Fruit fly (Drosophila melanogaster) whole organism, embryonic: ENCODE results near the gene Sfp77F.

Experiments used
- Atf6 ChIP-seq: fragments of 200-800 bp; sonication (Bioruptor generic); IDR thresholded peaks from 2 replicates; pipeline ENCODE4 v1.3.6; 2022; ENCODE audit warnings: missing biosample characterization, missing genetic modification characterization
- Awh ChIP-seq: fragments of 200-800 bp; sonication (Bioruptor generic); IDR thresholded peaks from 2 replicates; pipeline ENCODE4, ENCODE4 v1.3.6; 2022; ENCODE audit warnings: missing biosample characterization, missing genetic modification characterization
- CG10543 ChIP-seq: fragments of 200-800 bp; sonication (Bioruptor generic); optimal IDR thresholded peaks from 3 replicates; lab custom pipeline; 2017; ENCODE audit warnings: missing biosample characterization, mild to moderate bottlenecking, missing genetic modification characterization, moderate library complexity
- CG10959 ChIP-seq: fragments of 200-800 bp; sonication (Bioruptor generic); IDR thresholded peaks from 2 replicates; pipeline ENCODE4 v1.3.6; 2022; ENCODE audit warnings: missing biosample characterization, missing genetic modification characterization
- CG11398 ChIP-seq: fragments of 200-800 bp; sonication (Bioruptor generic); optimal IDR thresholded peaks from 2 replicates; lab custom pipeline; 2016; ENCODE audit warnings: missing biosample characterization, missing genetic modification characterization
- CG11504 ChIP-seq: fragments of 200-800 bp; sonication (Bioruptor generic); optimal IDR thresholded peaks from 3 replicates; lab custom pipeline; 2019; ENCODE audit warnings: missing biosample characterization, mild to moderate bottlenecking, missing genetic modification characterization, moderate library complexity
- CG1233 ChIP-seq: fragments of 200-800 bp; sonication (Bioruptor generic); optimal IDR thresholded peaks from 4 replicates; lab custom pipeline; 2018; ENCODE audit warnings: missing biosample characterization, mild to moderate bottlenecking, missing genetic modification characterization
- CG13894 ChIP-seq: fragments of 200-800 bp; sonication (Bioruptor generic); optimal IDR thresholded peaks from 3 replicates; lab custom pipeline; 2018; ENCODE audit warnings: missing biosample characterization, mild to moderate bottlenecking, missing genetic modification characterization, moderate library complexity
- CG15269 ChIP-seq: fragments of 200-800 bp; sonication (Bioruptor generic); optimal IDR thresholded peaks from 2 replicates; lab custom pipeline; 2018; ENCODE audit warnings: missing biosample characterization, mild to moderate bottlenecking, missing genetic modification characterization, moderate library complexity
- CG15601 ChIP-seq: fragments of 200-800 bp; sonication (Bioruptor generic); optimal IDR thresholded peaks from 3 replicates; lab custom pipeline; 2019; ENCODE audit warnings: missing biosample characterization, mild to moderate bottlenecking, missing genetic modification characterization, moderate library complexity
- CG17568 ChIP-seq: fragments of 200-800 bp; sonication (Bioruptor generic); optimal IDR thresholded peaks from 2 replicates; lab custom pipeline; 2018; ENCODE audit warnings: missing biosample characterization, mild to moderate bottlenecking, missing genetic modification characterization, moderate library complexity
- CG2199 ChIP-seq: fragments of 200-800 bp; sonication (Bioruptor generic); IDR thresholded peaks from 3 replicates; pipeline ENCODE4 v1.3.6; 2022; ENCODE audit warnings: missing biosample characterization, missing genetic modification characterization
- CG2875 ChIP-seq: fragments of 200-800 bp; sonication (Bioruptor generic); optimal IDR thresholded peaks from 2 replicates; lab custom pipeline; 2017; ENCODE audit warnings: missing biosample characterization, mild to moderate bottlenecking, missing genetic modification characterization, missing genetic modification reagents
- CG33557 ChIP-seq: fragments of 200-800 bp; sonication (Bioruptor generic); optimal IDR thresholded peaks from 2 replicates; lab custom pipeline; 2019; ENCODE audit warnings: missing biosample characterization, mild to moderate bottlenecking, missing genetic modification characterization, moderate library complexity
- CG3407 ChIP-seq: fragments of 200-800 bp; sonication (Bioruptor generic); optimal IDR thresholded peaks from 2 replicates; lab custom pipeline; 2018; ENCODE audit warnings: missing biosample characterization, mild to moderate bottlenecking, missing genetic modification characterization
- CG6683 ChIP-seq: fragments of 200-800 bp; sonication (Bioruptor generic); optimal IDR thresholded peaks from 2 replicates; lab custom pipeline; 2017; ENCODE audit warnings: missing biosample characterization, mild to moderate bottlenecking, missing genetic modification characterization, missing genetic modification reagents
- CG7987 ChIP-seq: fragments of 200-800 bp; sonication (Bioruptor generic); optimal IDR thresholded peaks from 2 replicates; lab custom pipeline; 2018; ENCODE audit warnings: missing biosample characterization, mild to moderate bottlenecking, missing genetic modification characterization, moderate library complexity
- D ChIP-seq, 2 experiments: fragments of 200-800 bp in 1 of 2; fragments of >200 bp in 1 of 2; sonication (Bioruptor generic) in 1 of 2; optimal IDR thresholded peaks; 2 replicates in 1 of 2; 3 replicates in 1 of 2; lab custom pipeline; 2017; ENCODE audit warnings: mild to moderate bottlenecking in 1 of 2, missing biosample characterization in 1 of 2, missing genetic modification characterization in 1 of 2, missing genetic modification reagents in 1 of 2
- H15 ChIP-seq: fragments of 200-800 bp; sonication (Bioruptor generic); IDR thresholded peaks from 3 replicates; pipeline ENCODE4 v1.3.6; 2022; ENCODE audit warnings: missing biosample characterization, missing genetic modification characterization
- H2.0 ChIP-seq: fragments of 200-800 bp; sonication (Bioruptor generic); IDR thresholded peaks from 2 replicates; pipeline ENCODE4 v1.3.6; 2022; ENCODE audit warnings: missing biosample characterization, missing genetic modification characterization
- HLH4C ChIP-seq: fragments of 200-800 bp; sonication (Bioruptor generic); IDR thresholded peaks from 3 replicates; pipeline ENCODE4 v1.3.6; 2022; ENCODE audit warnings: missing biosample characterization, missing genetic modification characterization; ENCODE audit not compliant: partially characterized antibody
- HLHmδ ChIP-seq: fragments of 200-800 bp; sonication (Bioruptor generic); optimal IDR thresholded peaks from 2 replicates; lab custom pipeline; 2018; ENCODE audit warnings: missing biosample characterization, mild to moderate bottlenecking, missing genetic modification characterization, moderate library complexity
- HmgZ ChIP-seq: fragments of 200-800 bp; sonication (Bioruptor generic); optimal IDR thresholded peaks from 2 replicates; lab custom pipeline; 2018; ENCODE audit warnings: missing biosample characterization, mild to moderate bottlenecking, missing genetic modification characterization
- Hr78 ChIP-seq, 2 experiments: fragments of 200-800 bp in 1 of 2; fragments of >200 bp in 1 of 2; sonication (Bioruptor generic) in 1 of 2; optimal IDR thresholded peaks; 2 replicates each; lab custom pipeline; 2017 to 2019; ENCODE audit warnings: missing biosample characterization in 2 of 2, missing genetic modification characterization in 2 of 2, mild to moderate bottlenecking in 1 of 2, moderate library complexity in 1 of 2
- Kr ChIP-seq: fragments of 200-800 bp; sonication (Bioruptor generic); optimal IDR thresholded peaks from 2 replicates; lab custom pipeline; 2017; ENCODE audit warnings: missing biosample characterization, mild to moderate bottlenecking, missing genetic modification characterization
- MTF-1 ChIP-seq: fragments of 200-800 bp; sonication (Bioruptor generic); optimal IDR thresholded peaks from 2 replicates; lab custom pipeline; 2018; ENCODE audit warnings: missing biosample characterization, mild to moderate bottlenecking, missing genetic modification characterization, borderline replicate concordance
- NK7.1 ChIP-seq: fragments of 200-800 bp; sonication (Bioruptor generic); optimal IDR thresholded peaks from 3 replicates; lab custom pipeline; 2016; ENCODE audit warnings: missing biosample characterization, missing genetic modification characterization
- Nf-YB ChIP-seq: fragments of 200-800 bp; sonication (Bioruptor generic); optimal IDR thresholded peaks from 3 replicates; lab custom pipeline; 2019; ENCODE audit warnings: missing biosample characterization, mild to moderate bottlenecking, missing genetic modification characterization, moderate library complexity
- Nf-YC ChIP-seq: fragments of 200-800 bp; optimal IDR thresholded peaks from 3 replicates; lab custom pipeline; 2019; ENCODE audit warnings: missing biosample characterization, mild to moderate bottlenecking, missing genetic modification characterization, moderate library complexity
- Sox100B ChIP-seq: fragments of 200-800 bp; sonication (Bioruptor generic); optimal IDR thresholded peaks from 3 replicates; lab custom pipeline; 2018; ENCODE audit warnings: missing biosample characterization, mild to moderate bottlenecking, missing genetic modification characterization
- Vsx1 ChIP-seq: fragments of 200-800 bp; sonication (Bioruptor generic); optimal IDR thresholded peaks from 2 replicates; lab custom pipeline; 2017; ENCODE audit warnings: missing biosample characterization, mild to moderate bottlenecking, missing genetic modification characterization, missing genetic modification reagents
- cad ChIP-seq: fragments of >200 bp; optimal IDR thresholded peaks from 2 replicates; lab custom pipeline; 2017; ENCODE audit warnings: missing biosample characterization, missing genetic modification characterization
- dmrt11E ChIP-seq: fragments of 200-800 bp; sonication (Bioruptor generic); optimal IDR thresholded peaks from 3 replicates; lab custom pipeline; 2018; ENCODE audit warnings: missing biosample characterization, mild to moderate bottlenecking, missing genetic modification characterization, moderate library complexity
- exex ChIP-seq: fragments of 200-800 bp; sonication (Bioruptor generic); optimal IDR thresholded peaks from 4 replicates; lab custom pipeline; 2018; ENCODE audit warnings: missing biosample characterization, mild to moderate bottlenecking, missing genetic modification characterization, moderate library complexity
- gcm ChIP-seq: fragments of 200-800 bp; sonication (Bioruptor generic); optimal IDR thresholded peaks from 2 replicates; lab custom pipeline; 2019; ENCODE audit warnings: missing biosample characterization, mild to moderate bottlenecking, missing genetic modification characterization, moderate library complexity
- grau ChIP-seq: fragments of 200-800 bp; optimal IDR thresholded peaks from 3 replicates; lab custom pipeline; 2019; ENCODE audit warnings: missing biosample characterization, mild to moderate bottlenecking, missing genetic modification characterization, moderate library complexity
- odd ChIP-seq: fragments of 200-800 bp; sonication (Bioruptor generic); optimal IDR thresholded peaks from 2 replicates; lab custom pipeline; 2017; ENCODE audit warnings: missing biosample characterization, mild to moderate bottlenecking, missing genetic modification characterization
- onecut ChIP-seq: fragments of 200-800 bp; sonication (Bioruptor generic); IDR thresholded peaks from 2 replicates; pipeline ENCODE4 v1.3.6; 2022; ENCODE audit warnings: missing biosample characterization, missing genetic modification characterization
- pita ChIP-seq: fragments of 200-800 bp; sonication (Bioruptor generic); optimal IDR thresholded peaks from 2 replicates; lab custom pipeline; 2017; ENCODE audit warnings: missing biosample characterization, mild to moderate bottlenecking, missing genetic modification characterization
- ro ChIP-seq: fragments of 200-800 bp; sonication (Bioruptor generic); IDR thresholded peaks from 2 replicates; pipeline ENCODE4 v1.3.6; 2022; ENCODE audit warnings: missing biosample characterization, missing genetic modification characterization
- run ChIP-seq: fragments of 200-800 bp; sonication (Bioruptor generic); optimal IDR thresholded peaks from 3 replicates; lab custom pipeline; 2018; ENCODE audit warnings: missing biosample characterization, mild to moderate bottlenecking, missing genetic modification characterization
- sc ChIP-seq, 3 experiments: fragments of >200 bp in 2 of 3; fragments of 200-800 bp in 1 of 3; sonication (Bioruptor generic) in 1 of 3; optimal IDR thresholded peaks; 2 replicates in 2 of 3; 3 replicates in 1 of 3; lab custom pipeline; 2017; ENCODE audit warnings: mild to moderate bottlenecking in 1 of 3, missing biosample characterization in 1 of 3, missing genetic modification characterization in 1 of 3, missing genetic modification reagents in 1 of 3
- sens ChIP-seq: fragments of 200-800 bp; sonication (Bioruptor generic); peaks from one replicate; lab custom pipeline; 2016; ENCODE audit warnings: missing biosample characterization, missing genetic modification characterization
- seq ChIP-seq: fragments of 200-800 bp; sonication (Bioruptor generic); IDR thresholded peaks from 2 replicates; pipeline ENCODE4 v1.3.6; 2022; ENCODE audit warnings: missing biosample characterization, missing genetic modification characterization
- vnd ChIP-seq: fragments of 200-800 bp; sonication (Bioruptor generic); IDR thresholded peaks from 3 replicates; pipeline ENCODE4 v1.3.6; 2022; ENCODE audit warnings: missing biosample characterization, missing genetic modification characterization; ENCODE audit not compliant: partially characterized antibody
- vvl ChIP-seq: fragments of 200-800 bp; sonication (Bioruptor generic); IDR thresholded peaks from 2 replicates; pipeline ENCODE4 v1.3.6; 2022; ENCODE audit warnings: missing biosample characterization, missing genetic modification characterization
- zfh1 ChIP-seq: fragments of 200-800 bp; sonication (Bioruptor generic); IDR thresholded peaks from 3 replicates; pipeline ENCODE4 v1.3.6; 2022; ENCODE audit warnings: missing biosample characterization, missing genetic modification characterization

Gene Sfp77F

dm6 chr3L:20922279-20922830 lies 25.1 kb upstream of the Sfp77F start (continued):
- TF ChIP-seq HLHmδ (GFP tag; lab: Kevin White, UChicago) = peak; percentile 30
- no peak for TF ChIP-seq CG13894
- peak; percentile 47 for TF ChIP-seq exex (tag; lab: Kevin White, UChicago)
- TF ChIP-seq CG7987 (GFP tag; lab: Kevin White, UChicago) = peak; percentile 49
- TF ChIP-seq CG11504 (tag; lab: Kevin White, UChicago) = peak; percentile 7
- TF ChIP-seq NK7.1 (GFP tag; lab: Kevin White, UChicago) = no peak
- TF ChIP-seq seq = no peak
- peak; percentile 56 for TF ChIP-seq CG10543 (GFP tag; lab: Kevin White, UChicago)
- no peak for TF ChIP-seq sc (optimal IDR thresholded peaks at IDR 0.05; lab: Kevin White, UChicago)
- TF ChIP-seq sc (GFP tag; optimal IDR thresholded peaks at IDR 0.05; lab: Kevin White, UChicago) = peak; percentile 31
- 0 out of 2 replicates have a peak, but pooled peaks have one; percentile 19 for TF ChIP-seq Atf6 (GFP tag; lab: Robert Waterston, UW)
- TF ChIP-seq run (tag; lab: Kevin White, UChicago) = peak; percentile 20
- peak; percentile 9 for TF ChIP-seq CG17568 (GFP tag; lab: Kevin White, UChicago)
- TF ChIP-seq Vsx1 (GFP tag; lab: Kevin White, UChicago) = peak; percentile 32
- peak; percentile 44; the same call in 1 of the 2 replicates for TF ChIP-seq vvl (GFP tag; lab: Robert Waterston, UW)
- TF ChIP-seq ro (GFP tag; lab: Robert Waterston, UW) = no peak
- peak; percentile 43; the same call in 1 of the 3 replicates for TF ChIP-seq vnd (GFP tag; lab: Robert Waterston, UW)
- TF ChIP-seq Sox100B (GFP tag; lab: Kevin White, UChicago) = peak; percentile 5
- peak; percentile 35 for TF ChIP-seq odd
- no peak for TF ChIP-seq grau
- TF ChIP-seq sens (GFP tag; lab: Kevin White, UChicago) = peak; percentile 73
- 0 out of 2 replicates have a peak, but pooled peaks have one; percentile 14 for TF ChIP-seq CG10959 (GFP tag; lab: Robert Waterston, UW)
- TF ChIP-seq Nf-YC (tag; lab: Kevin White, UChicago) = peak; percentile 25
- peak; percentile 37 for TF ChIP-seq CG1233
- TF ChIP-seq H2.0 (GFP tag; lab: Robert Waterston, UW) = no peak
- TF ChIP-seq dmrt11E (tag; lab: Kevin White, UChicago) = peak; percentile 28
- peak; percentile 45 for TF ChIP-seq Nf-YB
- TF ChIP-seq HLH4C (GFP tag; lab: Robert Waterston, UW) = no peak
- peak; percentile 90 for TF ChIP-seq Kr (GFP tag; lab: Kevin White, UChicago)
- 0 out of 3 replicates have a peak, but pooled peaks have one; percentile 8 for TF ChIP-seq H15 (GFP tag; lab: Robert Waterston, UW)
- TF ChIP-seq Hr78 (GFP tag; optimal IDR thresholded peaks at IDR 0.05; lab: Kevin White, UChicago) = peak in 1 of 2 experiments; percentile 50
- TF ChIP-seq D (optimal IDR thresholded peaks at IDR 0.05; lab: Kevin White, UChicago) = peak; percentile 38
- TF ChIP-seq D (GFP tag; optimal IDR thresholded peaks at IDR 0.05; lab: Kevin White, UChicago) = peak; percentile 23
- peak; percentile 30 for TF ChIP-seq HmgZ
- peak; percentile 10 for TF ChIP-seq CG2875 (GFP tag; lab: Kevin White, UChicago)
- no peak for TF ChIP-seq pita (GFP tag; lab: Kevin White, UChicago)
- peak; percentile 23 for TF ChIP-seq CG3407 (GFP tag; lab: Kevin White, UChicago)
- peak; percentile 20; the same call in 1 of the 2 replicates for TF ChIP-seq onecut (GFP tag; lab: Robert Waterston, UW)
- TF ChIP-seq gcm (GFP tag; lab: Kevin White, UChicago) = peak; percentile 23
- no peak for TF ChIP-seq CG11398
- TF ChIP-seq CG15269 (tag; lab: Kevin White, UChicago) = peak; percentile 48
- no peak for TF ChIP-seq cad (GFP tag; lab: Kevin White, UChicago)
- no peak for TF ChIP-seq CG6683 (GFP tag; lab: Kevin White, UChicago)
- TF ChIP-seq CG15601 (tag; lab: Kevin White, UChicago) = peak; percentile 23
- TF ChIP-seq CG33557 = peak; percentile 46
- no peak for TF ChIP-seq Awh
- TF ChIP-seq CG2199 (GFP tag; lab: Robert Waterston, UW) = 0 out of 3 replicates have a peak, but pooled peaks have one; percentile 79
- peak; percentile 11 for TF ChIP-seq MTF-1 (GFP tag; lab: Kevin White, UChicago)
- TF ChIP-seq zfh1 (GFP tag; lab: Robert Waterston, UW) = peak; percentile 52; the same call in 1 of the 3 replicates
